Worm (Caenorhabditis elegans): ENCODE data around the gene F40H3.3.

DNA sequence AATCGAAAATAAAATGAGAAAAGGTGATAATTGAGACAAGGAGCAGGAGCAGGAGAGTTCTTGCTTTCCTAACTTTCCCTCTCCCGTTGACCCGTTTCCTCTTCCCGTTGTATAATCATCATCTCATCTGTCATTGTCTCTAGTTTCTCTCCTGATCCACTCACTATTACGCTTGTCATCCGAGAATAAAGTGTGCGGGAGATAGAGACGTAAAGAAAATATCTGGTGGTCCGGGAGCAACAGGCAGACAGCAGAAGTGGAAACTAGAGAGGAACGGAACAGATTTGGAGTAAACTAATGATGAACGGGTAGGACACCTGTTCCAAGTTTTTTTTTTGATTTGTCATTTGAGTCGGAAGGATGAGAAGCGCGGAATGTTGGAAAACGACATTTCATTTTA is 1.1 kb upstream of the F40H3.3 start:
- TF ChIP-seq nhr-11 (tag; optimal IDR thresholded peaks at IDR 0.05) (no peak), ztf-11 (tag; optimal IDR thresholded peaks at IDR 0.05) (no peak), unc-39 (tag; optimal IDR thresholded peaks at IDR 0.05) (no peak), sma-3 (GFP tag; optimal IDR thresholded peaks at IDR 0.05) (no peak), nhr-237 (tag; optimal IDR thresholded peaks at IDR 0.05) (no peak), ceh-82 (tag; optimal IDR thresholded peaks at IDR 0.05) (no peak), mab-5 (tag; optimal IDR thresholded peaks at IDR 0.05) (no peak), unc-62 (GFP tag; optimal IDR thresholded peaks at IDR 0.05) (no peak), ztf-4 (tag; optimal IDR thresholded peaks at IDR 0.05) (no peak), unc-55 (GFP tag; optimal IDR thresholded peaks at IDR 0.05) (no peak), aly-2 (tag; optimal IDR thresholded peaks at IDR 0.05) (no peak), gmeb-1 (tag; optimal IDR thresholded peaks at IDR 0.05) (no peak), elt-3 (tag; optimal IDR thresholded peaks at IDR 0.05) (no peak)
